Fruit fly (Drosophila melanogaster): ENCODE results near the gene CG34277.

The CG34277 gene

dm6 chr3R:5354373-5355134 is 14.8 kb upstream of the CG34277 start, which contains the start of the genes CG11999 and CG1161 (continued):
- TF ChIP-seq sisA (GFP tag; IDR thresholded peaks at IDR 0.05), result no peak
- peak; percentile 59 for TF ChIP-seq MBD-R2 (GFP tag; IDR thresholded peaks at IDR 0.05)
- TF ChIP-seq CG11398 (GFP tag; optimal IDR thresholded peaks at IDR 0.05), result no peak
- no peak for TF ChIP-seq CG1602 (GFP tag; optimal IDR thresholded peaks at IDR 0.05)
- TF ChIP-seq CG14710 (tag; optimal IDR thresholded peaks at IDR 0.05), result peak; percentile 64
- TF ChIP-seq CG2116 (GFP tag; optimal IDR thresholded peaks at IDR 0.05), result peak; percentile 89
- TF ChIP-seq CG9215 (GFP tag; IDR thresholded peaks at IDR 0.05), result no peak
- peak; percentile 30 for TF ChIP-seq trem (tag; optimal IDR thresholded peaks at IDR 0.05)
- peak; percentile 69 for TF ChIP-seq nerfin-1 (tag; optimal IDR thresholded peaks at IDR 0.05)
- TF ChIP-seq CG7745 (tag; optimal IDR thresholded peaks at IDR 0.05), result no peak
- peak; percentile 18 for TF ChIP-seq grau (tag; optimal IDR thresholded peaks at IDR 0.05)
- peak; percentile 34 for TF ChIP-seq CG18262 (tag; optimal IDR thresholded peaks at IDR 0.05)
- peak; percentile 40 for TF ChIP-seq CG2120 (GFP tag; optimal IDR thresholded peaks at IDR 0.05)
- peak; percentile 19 for TF ChIP-seq CG9727 (GFP tag; optimal IDR thresholded peaks at IDR 0.05)
- TF ChIP-seq Dll (GFP tag; IDR thresholded peaks at IDR 0.05; ENCODE audit: partially characterized antibody), result no peak
- TF ChIP-seq stwl (tag; optimal IDR thresholded peaks at IDR 0.05), result peak; percentile 88
- no peak for TF ChIP-seq rib (GFP tag; IDR thresholded peaks at IDR 0.05)
- peak; percentile 10 for TF ChIP-seq CG9437 (GFP tag; optimal IDR thresholded peaks at IDR 0.05)

DNA sequence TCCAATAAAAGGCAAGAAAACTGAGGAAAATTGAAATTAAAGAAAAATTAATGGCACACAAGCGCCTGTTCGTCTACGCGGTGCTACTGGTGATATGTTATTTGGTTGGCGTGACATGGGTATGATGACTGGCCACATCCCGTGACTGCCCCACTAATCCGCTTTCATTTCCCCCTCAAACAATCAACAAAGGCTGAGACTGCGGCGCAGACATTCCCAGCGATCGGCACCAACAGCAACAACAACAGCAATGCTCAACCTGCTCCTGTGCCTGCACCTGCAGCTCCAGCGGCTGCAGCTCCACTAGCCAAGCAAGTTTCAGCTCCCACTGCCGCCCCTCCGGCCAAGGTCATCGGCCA is 14.2 kb upstream of the CG34277 start:
- TF ChIP-seq ftz-f1 (GFP tag; optimal IDR thresholded peaks at IDR 0.05) (peak; percentile 46), Stat92E (GFP tag; optimal IDR thresholded peaks at IDR 0.05) (no peak), sd (tag; optimal IDR thresholded peaks at IDR 0.05) (peak; percentile 38), MESR4 (GFP tag; optimal IDR thresholded peaks at IDR 0.05) (peak; percentile 82), onecut (GFP tag; IDR thresholded peaks at IDR 0.05) (no peak), sens-2 (GFP tag; IDR thresholded peaks at IDR 0.05) (no peak), CG2120 (GFP tag; optimal IDR thresholded peaks at IDR 0.05) (no peak), Poxn (GFP tag; IDR thresholded peaks at IDR 0.05) (no peak), CG4360 (GFP tag; IDR thresholded peaks at IDR 0.05) (peak; percentile 59; the same call in 1 of the 2 replicates), Vsx1 (GFP tag; optimal IDR thresholded peaks at IDR 0.05) (no peak), lab (GFP tag; optimal IDR thresholded peaks at IDR 0.05) (no peak), HLH4C (GFP tag; IDR thresholded peaks at IDR 0.05; ENCODE audit: partially characterized antibody) (no peak), CG4617 (GFP tag; optimal IDR thresholded peaks at IDR 0.05; ENCODE audit: borderline replicate concordance) (peak; percentile 17), Med (GFP tag) (peak; percentile 50), z (GFP tag; IDR thresholded peaks at IDR 0.05) (no peak), CG6175 (GFP tag; IDR thresholded peaks at IDR 0.05) (0 out of 3 replicates have a peak, but pooled peaks have one; percentile 6), tup (GFP tag; optimal IDR thresholded peaks at IDR 0.05) (no peak), CG34224 (GFP tag; IDR thresholded peaks at IDR 0.05; ENCODE audit: partially characterized antibody) (0 out of 3 replicates have a peak, but pooled peaks have one; percentile 13), CG11560 (tag; IDR thresholded peaks at IDR 0.05) (no peak), CG10654 (GFP tag; optimal IDR thresholded peaks at IDR 0.05) (no peak), chinmo (GFP tag; IDR thresholded peaks at IDR 0.05; ENCODE audit: partially characterized antibody) (no peak), ssp (GFP tag; IDR thresholded peaks at IDR 0.05) (no peak), Max (GFP tag; optimal IDR thresholded peaks at IDR 0.05) (no peak)
